Worm (Caenorhabditis elegans) whole organism, L4/young adult: ENCODE data around the gene col-89.
A peak's percentile ranks its signal among the peaks of the same experiment; 100 is the strongest.

ENCODE experiments used
- W03F9.2 ChIP-seq: fragments of 150-350 bp; optimal IDR thresholded peaks from 2 replicates; lab custom pipeline; 2014; ENCODE audit warnings: missing biosample characterization, missing genetic modification characterization
- dao-5 ChIP-seq: sonication (generic microtip); optimal IDR thresholded peaks from 2 replicates; lab custom pipeline; 2016; ENCODE audit warnings: missing genotype, missing genetic modification characterization, moderate library complexity, missing compliant biosample characterization
- him-1 ChIP-seq: sonication (generic microtip); optimal IDR thresholded peaks from 2 replicates; lab custom pipeline; 2016; ENCODE audit warnings: missing genotype, missing genetic modification reagents, missing genetic modification characterization, missing compliant biosample characterization

DNA sequence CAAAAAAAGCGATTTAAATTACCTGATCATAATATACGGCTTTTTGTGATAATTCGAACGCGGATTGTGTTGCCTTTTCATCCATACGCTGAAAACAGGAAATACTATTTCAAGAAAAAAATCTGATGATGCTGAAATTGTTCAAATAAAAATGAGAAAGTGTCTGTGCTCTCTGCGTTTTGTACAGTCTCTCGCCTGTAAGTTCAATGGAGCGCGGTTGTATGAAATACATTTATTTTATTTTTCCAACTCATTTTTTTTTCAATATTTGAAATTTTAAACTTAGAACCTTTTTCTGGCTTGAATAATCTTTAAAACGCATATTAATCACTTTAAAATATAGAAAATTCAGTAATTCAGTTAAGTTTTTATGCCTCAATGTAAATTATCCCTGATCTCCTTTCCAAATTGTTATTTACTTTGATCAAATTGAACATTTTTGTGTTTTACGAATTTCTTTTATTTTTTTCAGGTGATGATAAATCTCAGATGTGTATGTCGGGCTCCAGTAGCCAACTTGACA, 43.9 kb upstream of the col-89 start, which contains the start of the genes clp-2 and mrpl-16:
- no peak for TF ChIP-seq him-1 (tag; lab: Kevin White, UChicago)
- no peak for TF ChIP-seq dao-5 (tag; lab: Kevin White, UChicago)
- peak; percentile 35 for TF ChIP-seq W03F9.2
